Worm (Caenorhabditis elegans): ENCODE measurements around the gene lact-8.
A peak's percentile ranks its signal among the peaks of the same experiment; 100 is the strongest.

lact-8 gene

ce11 chrV:11059180-11059579, 34.2 kb downstream of the lact-8 start, which contains the start of gene T04C12.1:
TSS of gene T04C12.1 (minus strand) at chrV:11059269.
- TF ChIP-seq elt-2 (tag; optimal IDR thresholded peaks at IDR 0.05) (peak; percentile 45), pros-1 (tag; optimal IDR thresholded peaks at IDR 0.05) (no peak), ceh-24 (tag; optimal IDR thresholded peaks at IDR 0.05) (no peak)

DNA sequence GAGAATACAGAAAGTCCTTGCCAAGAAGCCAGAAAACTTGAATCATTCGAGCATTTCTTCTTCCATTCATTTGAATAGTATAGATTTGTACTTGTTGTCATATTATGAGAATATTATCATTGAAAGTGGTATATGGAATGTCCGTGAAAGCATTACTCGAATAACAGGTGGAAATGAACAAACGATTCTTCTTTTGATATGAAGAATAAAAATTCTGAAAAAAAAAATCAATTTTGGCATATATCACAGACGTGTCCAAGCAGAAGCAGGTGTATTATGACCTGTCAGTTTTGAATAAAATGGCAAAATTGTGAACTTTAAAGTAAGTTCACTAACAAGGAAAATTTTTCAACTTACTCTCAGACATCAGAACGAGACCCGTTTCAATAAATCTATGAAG, 36.4 kb downstream of the lact-8 start, which contains the start of gene srh-75:
srh-75 (minus strand) TSS at position 101 of the 400 bp plus-strand sequence.
- TF ChIP-seq dmd-4 (tag; optimal IDR thresholded peaks at IDR 0.05; ENCODE audit: borderline replicate concordance): no peak
- no peak for TF ChIP-seq T23F11.4 (GFP tag; optimal IDR thresholded peaks at IDR 0.05)
- TF ChIP-seq C38D4.7 (GFP tag; optimal IDR thresholded peaks at IDR 0.05): no peak
- TF ChIP-seq fkh-10 (GFP tag; optimal IDR thresholded peaks at IDR 0.05): no peak
- no peak for TF ChIP-seq pros-1 (tag; optimal IDR thresholded peaks at IDR 0.05)
- no peak for TF ChIP-seq ceh-30 (tag; optimal IDR thresholded peaks at IDR 0.05)
- TF ChIP-seq mec-3 (tag; optimal IDR thresholded peaks at IDR 0.05; ENCODE audit: borderline replicate concordance): no peak

DNA sequence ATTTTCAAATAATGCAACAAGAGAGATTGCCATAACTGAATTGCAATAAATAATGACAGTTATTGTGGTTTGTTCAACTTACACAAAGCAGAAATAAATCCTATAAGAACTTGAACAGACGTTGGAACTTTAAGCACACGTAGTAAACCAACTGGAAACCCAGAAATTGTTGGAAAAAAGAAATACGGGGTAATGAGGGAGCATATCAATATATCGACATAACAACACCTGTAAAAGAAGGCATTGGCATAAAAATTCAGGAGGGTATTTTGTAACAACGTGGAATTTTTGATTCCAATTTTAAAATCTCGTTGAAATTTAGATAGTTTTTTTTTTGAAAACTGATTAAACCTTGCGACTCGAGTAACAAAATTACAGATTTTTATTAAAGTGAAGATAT, 36.9 kb downstream of the lact-8 start:
- no peak for TF ChIP-seq sox-2 (GFP tag; IDR thresholded peaks at IDR 0.05)
- TF ChIP-seq lin-11 (tag; optimal IDR thresholded peaks at IDR 0.05): no peak
- no peak for TF ChIP-seq nhr-232 (tag; optimal IDR thresholded peaks at IDR 0.05)
- TF ChIP-seq ama-1 (optimal IDR thresholded peaks at IDR 0.05): no peak
- no peak for TF ChIP-seq pha-2 (tag; optimal IDR thresholded peaks at IDR 0.05)
- no peak for TF ChIP-seq dmd-4 (tag; optimal IDR thresholded peaks at IDR 0.05; ENCODE audit: borderline replicate concordance)
- TF ChIP-seq pag-3 (tag; optimal IDR thresholded peaks at IDR 0.05; ENCODE audit: borderline replicate concordance): no peak
- no peak for TF ChIP-seq C08G9.2 (tag; optimal IDR thresholded peaks at IDR 0.05)
- TF ChIP-seq dve-1 (tag; optimal IDR thresholded peaks at IDR 0.05): no peak
- no peak for TF ChIP-seq pqm-1 (tag; optimal IDR thresholded peaks at IDR 0.05)
- no peak for TF ChIP-seq odd-2 (tag; optimal IDR thresholded peaks at IDR 0.05)

DNA sequence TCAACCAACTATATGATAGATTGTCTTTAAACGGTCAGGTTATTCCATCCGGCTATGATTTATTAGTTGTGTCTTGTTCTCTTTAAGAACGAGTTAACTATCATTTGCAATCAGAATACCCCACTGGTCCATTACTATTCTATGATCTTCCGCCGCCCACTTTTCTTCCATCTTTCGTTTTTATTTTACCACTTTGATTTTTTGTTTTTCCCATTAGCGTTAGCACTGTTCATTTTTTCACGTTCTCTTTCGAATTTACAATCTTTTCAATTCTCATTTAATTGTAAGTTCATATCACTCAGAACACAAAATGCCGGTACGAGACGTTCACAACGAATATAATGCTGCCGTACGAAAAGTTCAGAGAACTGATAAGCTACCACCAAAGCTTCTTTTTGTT, 39.6 kb downstream of the lact-8 start, which contains the start of gene T04C12.7:
T04C12.7 (plus strand) TSS at position 301 of the 400 bp plus-strand sequence.
- TF ChIP-seq nhr-232 (tag; optimal IDR thresholded peaks at IDR 0.05): no peak
- TF ChIP-seq T23F11.4 (GFP tag; optimal IDR thresholded peaks at IDR 0.05): no peak
- TF ChIP-seq ama-1 (optimal IDR thresholded peaks at IDR 0.05): no peak
- TF ChIP-seq npax-4 (tag; optimal IDR thresholded peaks at IDR 0.05): no peak
- no peak for TF ChIP-seq ttx-3 (tag; optimal IDR thresholded peaks at IDR 0.05)
- TF ChIP-seq nhr-11 (tag; optimal IDR thresholded peaks at IDR 0.05): no peak
- no peak for TF ChIP-seq pha-4 (tag; optimal IDR thresholded peaks at IDR 0.05)
- no peak for TF ChIP-seq pha-2 (tag; optimal IDR thresholded peaks at IDR 0.05)
- TF ChIP-seq ceh-24 (tag; optimal IDR thresholded peaks at IDR 0.05): no peak
- TF ChIP-seq ref-2 (tag; optimal IDR thresholded peaks at IDR 0.05): no peak
- no peak for TF ChIP-seq dve-1 (tag; optimal IDR thresholded peaks at IDR 0.05)
- no peak for TF ChIP-seq rnt-1 (tag; optimal IDR thresholded peaks at IDR 0.05)
- TF ChIP-seq elt-4 (tag; optimal IDR thresholded peaks at IDR 0.05): no peak
- no peak for TF ChIP-seq hlh-13 (GFP tag; optimal IDR thresholded peaks at IDR 0.05)
- TF ChIP-seq dmd-4 (tag; optimal IDR thresholded peaks at IDR 0.05; ENCODE audit: borderline replicate concordance): no peak

- no peak for TF ChIP-seq lim-6 (tag; optimal IDR thresholded peaks at IDR 0.05)
- TF ChIP-seq ceh-6 (GFP tag; optimal IDR thresholded peaks at IDR 0.05): no peak
- no peak for TF ChIP-seq K09A11.1 (tag; optimal IDR thresholded peaks at IDR 0.05; ENCODE audit: insufficient read depth)
- TF ChIP-seq unc-86 (tag; optimal IDR thresholded peaks at IDR 0.05): no peak
- no peak for TF ChIP-seq elt-2 (tag; optimal IDR thresholded peaks at IDR 0.05)
- no peak for TF ChIP-seq pag-3 (tag; optimal IDR thresholded peaks at IDR 0.05; ENCODE audit: borderline replicate concordance)
- TF ChIP-seq ceh-19 (GFP tag; optimal IDR thresholded peaks at IDR 0.05): no peak
- TF ChIP-seq ahr-1 (tag; optimal IDR thresholded peaks at IDR 0.05): no peak
- TF ChIP-seq che-1 (tag; optimal IDR thresholded peaks at IDR 0.05): no peak
- no peak for TF ChIP-seq ceh-45 (GFP tag; IDR thresholded peaks at IDR 0.05)
- no peak for TF ChIP-seq pha-4 (tag; optimal IDR thresholded peaks at IDR 0.05)
- TF ChIP-seq hlh-6 (tag; optimal IDR thresholded peaks at IDR 0.05): no peak
Observed at ce11 chrV:11051921-11052320, 41.5 kb downstream of the lact-8 start, which contains the start of gene T04C12.33. TSS of gene T04C12.33 (plus strand) at chrV:11052221.
